Worm (Caenorhabditis elegans): ENCODE results near the gene hadb-1.

The hadb-1 gene

ce11 chrIII:8731310-8731709, 43.0 kb upstream of the hadb-1 start, which contains the start of gene ZK370.4:
TSS of gene ZK370.4 (minus strand) at chrIII:8731410.
- TF ChIP-seq mab-9 (GFP tag; IDR thresholded peaks at IDR 0.05): no peak
- no peak for TF ChIP-seq efl-1 (optimal IDR thresholded peaks at IDR 0.05)
- TF ChIP-seq efl-1 (GFP tag; optimal IDR thresholded peaks at IDR 0.05 in 1 of 2): peak in 1 of 2 experiments; percentile 57

ce11 chrIII:8726019-8726894, 38.0 kb upstream of the hadb-1 start:
- TF ChIP-seq efl-1 (optimal IDR thresholded peaks at IDR 0.05) (no peak), efl-1 (GFP tag; optimal IDR thresholded peaks at IDR 0.05 in 1 of 2) (peak in 1 of 2 experiments; percentile 64), dsc-1 (tag; optimal IDR thresholded peaks at IDR 0.05) (no peak), sptf-1 (tag; optimal IDR thresholded peaks at IDR 0.05) (no peak), nhr-71 (tag; optimal IDR thresholded peaks at IDR 0.05) (no peak), ama-1 (optimal IDR thresholded peaks at IDR 0.05) (no peak), ces-1 (GFP tag; optimal IDR thresholded peaks at IDR 0.05) (no peak), skn-1 (tag; optimal IDR thresholded peaks at IDR 0.05) (no peak)

ce11 chrIII:8725224-8725623, 36.9 kb upstream of the hadb-1 start:
- TF ChIP-seq F16B12.6 (tag; optimal IDR thresholded peaks at IDR 0.05): no peak
- TF ChIP-seq nhr-71 (tag; optimal IDR thresholded peaks at IDR 0.05): no peak
- no peak for TF ChIP-seq ztf-4 (tag; optimal IDR thresholded peaks at IDR 0.05)
- TF ChIP-seq zip-4 (GFP tag; optimal IDR thresholded peaks at IDR 0.05): no peak
- TF ChIP-seq unc-130 (tag; optimal IDR thresholded peaks at IDR 0.05): no peak
- TF ChIP-seq fkh-8 (tag; optimal IDR thresholded peaks at IDR 0.05): no peak
- TF ChIP-seq ceh-8 (GFP tag; optimal IDR thresholded peaks at IDR 0.05): no peak
- TF ChIP-seq skn-1 (tag; optimal IDR thresholded peaks at IDR 0.05): no peak
- no peak for TF ChIP-seq tbx-2 (tag; optimal IDR thresholded peaks at IDR 0.05)
- TF ChIP-seq pag-3 (tag; optimal IDR thresholded peaks at IDR 0.05; ENCODE audit: borderline replicate concordance, insufficient read depth): no peak
- TF ChIP-seq nhr-84 (tag; optimal IDR thresholded peaks at IDR 0.05): no peak
- TF ChIP-seq sup-37 (GFP tag; optimal IDR thresholded peaks at IDR 0.05): no peak
- TF ChIP-seq fos-1 (tag; optimal IDR thresholded peaks at IDR 0.05): no peak
- TF ChIP-seq mef-2 (tag; optimal IDR thresholded peaks at IDR 0.05): no peak
- TF ChIP-seq nhr-237 (tag; optimal IDR thresholded peaks at IDR 0.05): no peak
- no peak for TF ChIP-seq ztf-11 (tag; optimal IDR thresholded peaks at IDR 0.05)

ce11 chrIII:8719769-8720252, 31.5 kb upstream of the hadb-1 start, which contains the start of gene hipr-1:
TSS of gene hipr-1 (plus strand) at chrIII:8720202.
- TF ChIP-seq alr-1 (tag; optimal IDR thresholded peaks at IDR 0.05; ENCODE audit: borderline replicate concordance): no peak
- no peak for TF ChIP-seq efl-1 (optimal IDR thresholded peaks at IDR 0.05)
- TF ChIP-seq efl-1 (GFP tag; optimal IDR thresholded peaks at IDR 0.05 in 1 of 2): peak in 1 of 2 experiments; percentile 88

ce11 chrIII:8719105-8719504, 30.8 kb upstream of the hadb-1 start:
- TF ChIP-seq zip-4 (GFP tag; optimal IDR thresholded peaks at IDR 0.05) (no peak), skn-1 (tag; optimal IDR thresholded peaks at IDR 0.05) (no peak), unc-130 (tag; optimal IDR thresholded peaks at IDR 0.05) (no peak), ztf-11 (tag; optimal IDR thresholded peaks at IDR 0.05) (no peak), mab-9 (GFP tag; IDR thresholded peaks at IDR 0.05) (no peak)

ce11 chrIII:8718592-8718991, 30.3 kb upstream of the hadb-1 start:
- no peak for TF ChIP-seq unc-62 (GFP tag; optimal IDR thresholded peaks at IDR 0.05)
- TF ChIP-seq sox-4 (tag; optimal IDR thresholded peaks at IDR 0.05): no peak
- no peak for TF ChIP-seq mab-9 (GFP tag; IDR thresholded peaks at IDR 0.05)
- TF ChIP-seq zag-1 (tag; optimal IDR thresholded peaks at IDR 0.05): no peak
- TF ChIP-seq lin-39 (tag; optimal IDR thresholded peaks at IDR 0.05): no peak
- TF ChIP-seq lin-35 (GFP tag; optimal IDR thresholded peaks at IDR 0.05): peak in 1 of 2 experiments; percentile 11

Data from whole organism, L1 larva.